Worm (Caenorhabditis elegans) whole organism, young adult: ENCODE data around the gene glb-3.
A peak's percentile ranks its signal among the peaks of the same experiment; 100 is the strongest.

Source experiments
- B0035.1 ChIP-seq: sonication (generic microtip); optimal IDR thresholded peaks from 2 replicates; lab custom pipeline; 2016; ENCODE audit warnings: missing genetic modification characterization, mild to moderate bottlenecking, missing compliant biosample characterization, missing genotype, missing genetic modification reagents
- B0261.1 ChIP-seq: sonication (generic microtip); optimal IDR thresholded peaks from 2 replicates; lab custom pipeline; 2016; ENCODE audit warnings: mild to moderate bottlenecking, missing genetic modification characterization, moderate library complexity, missing compliant biosample characterization
- F22D6.2 ChIP-seq: sonication (generic microtip); optimal IDR thresholded peaks from 2 replicates; lab custom pipeline; 2016; ENCODE audit warnings: mild to moderate bottlenecking, missing genetic modification characterization, missing compliant biosample characterization
- F37B4.10 ChIP-seq: fragments of 200-800 bp; sonication (Bioruptor generic); IDR thresholded peaks from 2 replicates; pipeline ENCODE4 v1.3.6; 2022; ENCODE audit warnings: missing genetic modification characterization, missing compliant biosample characterization
- F49E8.2 ChIP-seq: sonication (generic microtip); optimal IDR thresholded peaks from 3 replicates; lab custom pipeline; 2017; ENCODE audit warnings: missing genetic modification characterization, mild to moderate bottlenecking, missing compliant biosample characterization, antibody characterized with exemption, moderate library complexity; ENCODE audit not compliant: insufficient read depth
- F52B5.7 ChIP-seq: sonication (generic microtip); optimal IDR thresholded peaks from 2 replicates; lab custom pipeline; 2016; ENCODE audit warnings: mild to moderate bottlenecking, missing genetic modification characterization, missing compliant biosample characterization
- K12H6.12 ChIP-seq: fragments of 200-800 bp; sonication (Bioruptor generic); optimal IDR thresholded peaks from 2 replicates; lab custom pipeline; 2018; ENCODE audit warnings: mild to moderate bottlenecking, missing genetic modification characterization, missing compliant biosample characterization
- Y95B8A.8 ChIP-seq: fragments of 200-800 bp; sonication (Bioruptor generic); IDR thresholded peaks from 2 replicates; pipeline ENCODE4 v1.3.6; 2022; ENCODE audit warnings: missing genetic modification reagents, missing genetic modification characterization, missing compliant biosample characterization
- athp-1 ChIP-seq: sonication (generic microtip); optimal IDR thresholded peaks from 2 replicates; lab custom pipeline; 2017; ENCODE audit warnings: mild to moderate bottlenecking, missing genetic modification characterization, missing compliant biosample characterization
- attf-5 ChIP-seq: fragments of 200-800 bp; sonication (Bioruptor generic); optimal IDR thresholded peaks from 2 replicates; lab custom pipeline; 2018; ENCODE audit warnings: mild to moderate bottlenecking, missing genetic modification characterization, missing compliant biosample characterization
- bed-1 ChIP-seq: fragments of 200-800 bp; sonication (Bioruptor generic); IDR thresholded peaks from 2 replicates; pipeline ENCODE4 v1.3.6; 2022; ENCODE audit warnings: missing genetic modification reagents, missing genetic modification characterization, missing compliant biosample characterization
- ceh-100 ChIP-seq: fragments of 200-800 bp; sonication (Bioruptor generic); IDR thresholded peaks from 2 replicates; pipeline ENCODE4 v1.3.6; 2022; ENCODE audit warnings: missing genetic modification reagents, missing genetic modification characterization, missing compliant biosample characterization
- chd-7 ChIP-seq: sonication (generic microtip); optimal IDR thresholded peaks from 2 replicates; lab custom pipeline; 2016; ENCODE audit warnings: mild to moderate bottlenecking, missing genetic modification characterization, moderate library complexity, missing compliant biosample characterization
- dox-1 ChIP-seq: fragments of 200-800 bp; sonication (Bioruptor generic); IDR thresholded peaks from 2 replicates; pipeline ENCODE4 v1.3.6; 2022; ENCODE audit warnings: missing genetic modification reagents, missing genetic modification characterization, missing compliant biosample characterization
- ets-4 ChIP-seq: fragments of 200-800 bp; sonication (Bioruptor generic); optimal IDR thresholded peaks from 2 replicates; lab custom pipeline; 2018; ENCODE audit warnings: mild to moderate bottlenecking, missing genetic modification characterization, missing compliant biosample characterization
- gei-17 ChIP-seq: fragments of 200-800 bp; sonication (Bioruptor generic); optimal IDR thresholded peaks from 2 replicates; lab custom pipeline; 2018; ENCODE audit warnings: mild to moderate bottlenecking, missing genetic modification characterization, missing compliant biosample characterization
- hlh-26 ChIP-seq: fragments of 200-800 bp; sonication (Bioruptor generic); conservative IDR thresholded peaks from 2 replicates; pipeline ENCODE4 v1.3.6; 2022; ENCODE audit warnings: missing genetic modification reagents, missing genetic modification characterization, missing compliant biosample characterization
- hmg-1.2 ChIP-seq: fragments of 200-800 bp; sonication (Bioruptor generic); IDR thresholded peaks from 2 replicates; pipeline ENCODE4 v1.3.6; 2022; ENCODE audit warnings: missing genetic modification reagents, missing genetic modification characterization, missing compliant biosample characterization
- lin-40 ChIP-seq: sonication (generic microtip); optimal IDR thresholded peaks from 2 replicates; lab custom pipeline; 2016; ENCODE audit warnings: missing genetic modification characterization, mild to moderate bottlenecking, missing compliant biosample characterization, missing genotype, missing genetic modification reagents
- mel-28 ChIP-seq: sonication (generic microtip); optimal IDR thresholded peaks from 2 replicates; lab custom pipeline; 2016; ENCODE audit warnings: borderline replicate concordance, mild to moderate bottlenecking, missing genetic modification characterization, missing compliant biosample characterization
- nfyb-1 ChIP-seq: fragments of 200-800 bp; sonication (Bioruptor generic); IDR thresholded peaks from 2 replicates; pipeline ENCODE4 v1.3.6; 2022; ENCODE audit warnings: missing genetic modification reagents, missing genetic modification characterization, missing compliant biosample characterization
- nhr-80 ChIP-seq: sonication (generic microtip); optimal IDR thresholded peaks from 2 replicates; lab custom pipeline; 2016; ENCODE audit warnings: missing genetic modification characterization, missing compliant biosample characterization
- rec-8 ChIP-seq, 2 experiments: sonication (generic microtip); optimal IDR thresholded peaks; 2 replicates each; lab custom pipeline; 2016; ENCODE audit warnings: mild to moderate bottlenecking in 2 of 2, missing genetic modification characterization in 2 of 2, missing genetic modification reagents in 2 of 2, missing genotype in 2 of 2, missing biosample characterization in 1 of 2, missing compliant biosample characterization in 1 of 2, moderate library complexity in 1 of 2
- rpc-1 ChIP-seq, 2 experiments: fragments of 150-350 bp in 1 of 2; sonication (generic microtip) in 1 of 2; optimal IDR thresholded peaks; 2 replicates each; lab custom pipeline; 2014 to 2018; ENCODE audit warnings: missing biosample characterization in 1 of 2, missing genetic modification characterization in 1 of 2, missing genetic modification reagents in 1 of 2, missing genotype in 1 of 2
- snpc-4 ChIP-seq, 5 experiments: fragments of 150-350 bp in 1 of 5; sonication (generic microtip) in 4 of 5; optimal IDR thresholded peaks; 2 replicates each; lab custom pipeline; 2014 to 2018; ENCODE audit warnings: missing genetic modification characterization in 5 of 5, missing biosample characterization in 3 of 5, antibody characterized with exemption in 2 of 5, mild to moderate bottlenecking in 2 of 5, missing compliant biosample characterization in 2 of 5, missing genotype in 2 of 5, moderate library complexity in 2 of 5, missing genetic modification reagents in 1 of 5
- somi-1 ChIP-seq: fragments of 200-800 bp; sonication (Bioruptor generic); optimal IDR thresholded peaks from 2 replicates; lab custom pipeline; 2018; ENCODE audit warnings: mild to moderate bottlenecking, missing genetic modification characterization, missing compliant biosample characterization
- tbp1 ChIP-seq: fragments of 200-800 bp; sonication (Bioruptor generic); optimal IDR thresholded peaks from 2 replicates; lab custom pipeline; 2018; ENCODE audit warnings: mild to moderate bottlenecking, missing genetic modification characterization, missing compliant biosample characterization
- tbx-9 ChIP-seq: sonication (generic microtip); optimal IDR thresholded peaks from 2 replicates; lab custom pipeline; 2016; ENCODE audit warnings: borderline replicate concordance, missing genetic modification characterization, inconsistent platforms, missing compliant biosample characterization
- ztf-6 ChIP-seq: fragments of 200-800 bp; sonication (Bioruptor generic); IDR thresholded peaks from 2 replicates; pipeline ENCODE4 v1.3.6; 2022; ENCODE audit warnings: missing genetic modification reagents, missing genetic modification characterization, missing compliant biosample characterization

glb-3 gene

DNA sequence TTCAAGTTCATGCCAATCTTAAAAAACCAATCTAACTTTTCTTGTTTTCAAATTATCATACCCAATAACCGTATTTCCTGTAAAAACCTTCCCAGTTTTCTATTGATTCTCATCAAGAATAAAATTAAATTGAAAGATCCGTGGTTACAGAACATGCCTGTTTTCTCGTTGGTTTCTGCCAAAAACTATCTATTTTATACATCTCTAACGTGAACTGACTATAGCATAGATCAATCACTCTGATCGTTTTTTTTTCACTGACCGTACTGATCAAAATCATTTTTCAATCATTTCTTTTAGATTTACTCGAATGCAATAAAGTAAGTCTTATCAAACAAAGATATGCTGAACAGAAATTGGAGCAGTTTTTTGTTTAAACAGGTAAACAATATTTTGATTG lies 9.5 kb upstream of the glb-3 start, which contains the start of gene C06H2.2 (continued):
- TF ChIP-seq rpc-1 (optimal IDR thresholded peaks at IDR 0.05; lab: Kevin White, UChicago): no peak
- no peak for TF ChIP-seq rpc-1 (tag; optimal IDR thresholded peaks at IDR 0.05; lab: Kevin White, UChicago)
- TF ChIP-seq ceh-100 (GFP tag; lab: Robert Waterston, UW): no peak

DNA sequence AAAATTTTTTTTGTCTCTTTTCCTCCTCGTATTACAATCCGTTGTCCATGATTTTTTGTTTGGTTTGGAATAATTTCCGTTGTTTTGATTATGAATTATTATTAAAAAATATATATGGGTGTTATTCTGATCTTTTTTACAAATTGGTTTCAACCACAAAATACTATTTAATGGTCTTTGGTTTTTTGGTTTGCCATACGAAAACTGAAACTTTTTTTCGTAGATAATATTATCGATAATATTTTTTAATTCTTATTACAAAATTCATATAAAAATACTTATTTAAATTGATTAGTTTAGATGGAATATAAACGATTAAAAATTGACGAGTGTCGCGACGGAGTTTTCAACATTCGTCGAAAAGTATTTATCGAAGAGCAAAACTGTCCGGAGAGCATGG lies 7.2 kb upstream of the glb-3 start, which contains the start of gene jmjd-5:
Gene jmjd-5, plus strand, starts transcription at position 301 of the 400 bp plus-strand sequence.
- TF ChIP-seq chd-7 (tag; lab: Kevin White, UChicago) (no peak), Y95B8A.8 (GFP tag; lab: Robert Waterston, UW) (no peak), dox-1 (GFP tag; lab: Robert Waterston, UW) (no peak), athp-1 (no peak), tbx-9 (tag; lab: Kevin White, UChicago) (no peak)
- TF ChIP-seq, all 124 proteins: peak for 0

- no peak for TF ChIP-seq mel-28 (tag; lab: Kevin White, UChicago)
- TF ChIP-seq rec-8 (tag; optimal IDR thresholded peaks at IDR 0.05; lab: Kevin White, UChicago): no peak
- TF ChIP-seq K12H6.12 (tag; lab: Kevin White, UChicago): no peak
- TF ChIP-seq F37B4.10 (GFP tag; lab: Robert Waterston, UW): no peak
- no peak for TF ChIP-seq F22D6.2 (tag; lab: Kevin White, UChicago)
- no peak for TF ChIP-seq F49E8.2 (tag; lab: Kevin White, UChicago)
- no peak for TF ChIP-seq lin-40 (tag; lab: Kevin White, UChicago)
- no peak for TF ChIP-seq somi-1 (GFP tag; lab: Kevin White, UChicago)
- no peak for TF ChIP-seq hlh-26 (GFP tag; lab: Robert Waterston, UW)
- TF ChIP-seq bed-1 (GFP tag; lab: Robert Waterston, UW): no peak
- no peak for TF ChIP-seq ets-4 (GFP tag; lab: Kevin White, UChicago)
- TF ChIP-seq tbp1 (GFP tag; lab: Kevin White, UChicago): no peak
- no peak for TF ChIP-seq B0261.1 (tag; lab: Kevin White, UChicago)
- no peak for TF ChIP-seq nfyb-1 (GFP tag; lab: Robert Waterston, UW)
- TF ChIP-seq gei-17 (GFP tag; lab: Kevin White, UChicago): no peak
- TF ChIP-seq, all 124 proteins: peak for 0
Observed at ce11 chrV:11131801-11132200, 2.6 kb upstream of the glb-3 start.

DNA sequence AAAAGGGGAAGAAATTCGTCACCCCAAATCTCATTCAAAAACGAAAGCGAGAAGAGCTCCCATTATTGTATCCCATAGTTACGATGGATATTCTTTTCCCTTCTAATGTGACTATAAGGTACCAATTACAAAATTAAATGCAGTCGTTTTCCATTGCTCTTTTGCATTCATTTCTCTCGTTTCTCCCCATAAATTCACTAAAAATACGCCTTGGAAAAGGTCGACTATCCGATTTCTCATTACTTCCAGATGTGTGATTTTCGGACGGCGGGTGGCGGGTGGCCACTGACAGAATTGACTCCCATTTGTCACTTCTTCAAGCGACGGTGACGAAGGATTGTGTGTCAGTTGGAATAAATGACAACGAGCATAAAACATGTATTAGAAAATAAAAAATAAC lies 880 bp upstream of the glb-3 start:
- no peak for TF ChIP-seq F52B5.7 (tag; lab: Kevin White, UChicago)
- TF ChIP-seq snpc-4 (GFP tag; optimal IDR thresholded peaks at IDR 0.05; lab: Kevin White, UChicago): no peak
- no peak for TF ChIP-seq snpc-4 (tag; optimal IDR thresholded peaks at IDR 0.05; lab: Kevin White, UChicago)
- TF ChIP-seq B0035.1 (tag; lab: Kevin White, UChicago): no peak

- no peak for TF ChIP-seq ztf-6
- peak; percentile 44 for TF ChIP-seq nhr-80 (tag; lab: Kevin White, UChicago)
- TF ChIP-seq attf-5 (GFP tag; lab: Kevin White, UChicago): peak; percentile 47
- TF ChIP-seq hmg-1.2 (GFP tag; lab: Robert Waterston, UW): peak; percentile 19; the same call in 1 of the 2 replicates
Observed at ce11 chrV:11140326-11140725, 5.9 kb downstream of the glb-3 start.
